Worm (Caenorhabditis elegans) whole organism, dauer: ENCODE data around the gene sdz-19.

Experiments used
- unc-62 ChIP-seq: sonication (generic microtip); optimal IDR thresholded peaks from 2 replicates; lab custom pipeline; 2017; ENCODE audit warnings: missing biosample characterization, missing genetic modification reagents, missing genetic modification characterization

sdz-19 gene

DNA sequence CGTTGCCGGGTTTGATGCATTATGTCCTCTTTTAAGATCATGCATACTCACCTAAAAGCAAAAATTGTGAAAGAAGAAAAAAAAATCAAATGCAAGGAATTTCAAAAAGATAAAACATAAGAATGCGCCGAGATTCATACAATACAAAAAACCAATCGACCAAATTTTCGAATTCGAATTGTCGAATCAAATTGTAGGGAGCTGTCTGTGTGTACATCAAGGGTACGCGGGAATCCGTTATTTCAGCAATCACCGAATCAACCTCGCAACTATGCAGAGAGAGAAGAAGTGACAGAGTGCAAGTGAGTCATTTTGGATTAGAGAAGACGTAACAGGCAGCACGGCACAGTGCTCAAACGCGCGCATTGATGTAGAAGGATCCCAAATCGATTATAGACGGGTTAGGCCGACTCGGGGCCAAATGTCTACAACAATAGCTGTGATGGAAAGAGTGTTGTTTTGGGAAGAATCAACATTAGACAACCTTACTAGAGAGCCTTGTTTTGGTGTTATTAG lies at the start of gene sdz-19:
Gene sdz-19, minus strand, starts transcription at position 51 of the 516 bp plus-strand sequence.
- TF ChIP-seq unc-62 (GFP tag; lab: Kevin White, UChicago) = no peak

DNA sequence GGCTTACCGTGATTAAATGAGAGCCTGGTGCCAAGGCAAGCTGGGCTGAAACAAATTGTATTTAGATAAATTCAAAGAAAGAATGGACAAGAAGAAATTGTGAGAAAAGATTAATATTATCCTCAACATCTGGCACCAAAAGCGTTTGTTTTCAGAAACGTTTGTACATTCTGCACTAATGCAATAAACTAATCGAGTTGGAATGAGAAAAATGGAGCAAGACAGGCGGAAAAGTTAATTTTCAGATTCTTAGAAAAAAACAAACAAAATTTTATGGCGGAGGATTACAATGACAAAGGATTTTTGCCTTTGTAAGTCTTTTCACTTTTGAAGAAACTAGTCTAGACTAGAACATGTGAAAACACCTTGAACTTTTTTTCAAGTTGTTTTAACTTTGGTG lies 48.5 kb upstream of the sdz-19 start, which contains the start of gene npr-4:
Gene npr-4, minus strand, starts transcription at position 52 of the 400 bp plus-strand sequence.
- no peak for TF ChIP-seq unc-62 (GFP tag; lab: Kevin White, UChicago)

DNA sequence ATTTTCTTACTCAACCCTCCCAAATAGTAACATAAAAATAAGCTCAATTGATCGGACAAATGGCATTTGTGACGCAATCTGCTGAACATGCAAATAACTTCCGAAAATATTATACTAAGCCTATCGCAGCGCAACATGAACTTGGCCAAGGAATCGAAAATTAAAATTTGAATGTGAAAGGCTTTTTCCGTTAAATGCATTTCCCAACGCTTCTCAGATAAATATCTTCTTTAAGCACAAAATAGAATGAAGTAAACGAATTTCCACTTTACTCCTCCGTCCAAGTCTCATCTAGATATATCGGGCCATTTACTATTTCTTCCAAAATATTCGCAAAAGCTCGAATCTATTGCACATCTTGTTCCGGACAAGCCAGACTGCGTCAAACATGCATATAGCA lies 45.9 kb upstream of the sdz-19 start:
- TF ChIP-seq unc-62 (GFP tag; lab: Kevin White, UChicago) = no peak

DNA sequence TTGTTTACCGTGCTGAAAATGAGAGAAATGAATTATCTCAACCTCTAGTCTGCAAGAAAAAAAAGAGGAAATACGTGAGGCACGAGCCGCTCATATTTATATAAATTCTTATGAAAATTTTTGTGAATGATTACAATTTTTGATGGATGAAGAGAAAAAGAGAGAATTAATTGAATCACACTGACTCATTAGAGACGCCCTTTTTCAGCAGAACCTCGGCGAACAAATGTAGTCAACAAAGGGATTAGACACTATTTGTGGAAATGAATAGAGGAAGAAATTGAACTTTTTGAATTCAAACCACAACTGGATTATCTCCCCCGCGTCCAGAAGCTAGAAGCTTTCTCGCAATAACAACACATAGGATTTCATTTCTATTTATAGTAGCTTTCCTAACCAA lies 43.7 kb upstream of the sdz-19 start:
- TF ChIP-seq unc-62 (GFP tag; lab: Kevin White, UChicago) = no peak

DNA sequence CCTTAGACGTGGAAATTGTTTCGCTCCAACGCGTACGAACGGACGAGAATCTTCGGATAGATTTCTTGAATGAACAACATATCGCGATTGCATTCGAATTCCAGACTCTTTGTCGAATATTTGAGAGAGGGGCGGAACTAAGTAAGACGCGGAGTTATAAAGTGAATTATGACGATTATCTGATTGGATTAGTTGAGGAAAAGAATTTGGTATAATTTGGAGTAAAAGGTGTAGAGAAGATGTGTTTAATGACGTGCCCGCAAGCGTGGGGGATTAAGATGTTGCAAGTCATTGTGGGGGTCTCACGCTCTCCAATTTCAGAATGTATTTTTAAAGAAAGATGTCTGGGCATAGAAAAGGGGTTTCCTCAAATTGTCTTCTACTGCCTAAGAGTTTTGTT lies 42.0 kb upstream of the sdz-19 start:
- no peak for TF ChIP-seq unc-62 (GFP tag; lab: Kevin White, UChicago)

DNA sequence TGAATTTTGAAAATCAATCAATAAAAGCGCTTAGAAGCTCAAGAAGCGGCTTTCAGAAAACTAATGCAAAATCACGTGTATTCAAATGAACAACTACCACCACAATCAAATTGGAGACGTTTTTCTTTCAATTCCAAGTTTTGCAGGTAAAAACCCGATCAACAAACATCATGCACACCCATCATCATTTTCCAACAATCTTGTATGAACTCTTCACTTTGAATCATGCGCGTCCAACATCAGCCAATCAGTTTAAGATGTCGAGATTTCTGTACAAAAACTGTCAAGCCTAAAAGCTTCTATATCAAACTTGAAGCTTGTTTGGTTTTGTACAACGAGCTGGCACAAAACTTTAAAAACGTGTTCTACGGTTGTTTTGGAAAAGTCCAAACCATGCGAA lies 35.7 kb upstream of the sdz-19 start:
- TF ChIP-seq unc-62 (GFP tag; lab: Kevin White, UChicago) = no peak

DNA sequence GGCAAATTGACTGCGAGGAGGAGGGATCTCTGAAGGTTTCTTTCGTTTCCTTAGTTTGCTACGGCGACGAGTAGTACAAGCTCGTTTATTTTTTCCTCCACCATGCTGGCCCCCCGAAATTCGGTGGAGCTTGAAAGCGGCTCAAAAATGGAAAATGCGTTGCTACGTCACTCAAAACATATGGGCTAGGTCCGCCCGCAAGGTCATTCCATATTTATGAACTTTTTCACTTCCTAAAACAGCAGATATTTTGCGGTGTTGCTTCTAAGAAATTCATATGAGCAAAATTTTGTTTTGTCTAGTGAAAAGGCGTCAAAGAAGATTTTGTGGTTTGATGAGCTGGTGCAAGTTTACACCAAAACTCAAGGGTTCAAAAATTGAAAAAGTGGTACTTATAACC lies 31.3 kb upstream of the sdz-19 start:
- no peak for TF ChIP-seq unc-62 (GFP tag; lab: Kevin White, UChicago)

DNA sequence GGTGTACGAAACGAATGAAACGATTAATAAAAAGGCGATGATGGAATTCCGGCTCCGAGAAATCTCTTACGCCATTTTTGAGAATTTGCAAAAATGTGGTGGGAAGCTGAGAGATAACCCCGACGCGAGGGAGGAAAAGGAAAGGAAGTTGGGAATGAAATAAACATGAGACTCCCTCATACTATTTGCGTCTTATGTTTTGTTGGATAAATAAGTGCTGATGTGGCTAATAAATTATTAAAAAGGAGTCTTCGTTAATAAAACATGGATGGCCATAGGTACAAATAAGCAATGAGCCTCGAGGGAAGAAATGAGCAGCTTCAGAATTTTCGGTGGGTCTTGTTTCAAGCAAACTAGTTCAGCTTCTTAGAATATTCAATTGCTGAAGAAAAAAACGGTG lies 29.3 kb upstream of the sdz-19 start:
- TF ChIP-seq unc-62 (GFP tag; lab: Kevin White, UChicago) = no peak

DNA sequence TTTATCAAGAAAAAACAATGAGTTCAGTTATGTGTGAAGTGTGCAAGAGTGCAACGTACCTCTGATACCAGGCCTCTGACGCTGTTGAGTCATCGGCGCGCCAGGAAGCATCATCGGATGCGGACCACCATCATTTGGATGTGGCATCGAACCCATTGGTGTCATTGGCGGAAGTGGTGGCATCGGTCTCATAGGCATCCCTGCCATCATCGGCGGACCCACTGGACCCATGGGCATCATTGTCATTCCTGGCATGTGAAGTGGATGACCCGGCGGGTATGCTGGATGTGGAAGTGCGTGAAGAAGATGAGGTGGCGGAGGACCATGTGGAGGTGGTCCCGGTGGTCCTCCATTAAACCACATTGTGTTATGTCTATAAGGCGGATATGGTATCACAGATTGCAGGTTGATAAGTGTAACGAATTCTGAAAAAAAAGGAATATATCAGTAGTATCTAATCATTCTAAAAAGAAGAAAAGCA lies 22.3 kb upstream of the sdz-19 start, which contains the start of gene scd-1:
Gene scd-1, minus strand, starts transcription at position 431 of the 481 bp plus-strand sequence.
- TF ChIP-seq unc-62 (GFP tag; lab: Kevin White, UChicago) = no peak

DNA sequence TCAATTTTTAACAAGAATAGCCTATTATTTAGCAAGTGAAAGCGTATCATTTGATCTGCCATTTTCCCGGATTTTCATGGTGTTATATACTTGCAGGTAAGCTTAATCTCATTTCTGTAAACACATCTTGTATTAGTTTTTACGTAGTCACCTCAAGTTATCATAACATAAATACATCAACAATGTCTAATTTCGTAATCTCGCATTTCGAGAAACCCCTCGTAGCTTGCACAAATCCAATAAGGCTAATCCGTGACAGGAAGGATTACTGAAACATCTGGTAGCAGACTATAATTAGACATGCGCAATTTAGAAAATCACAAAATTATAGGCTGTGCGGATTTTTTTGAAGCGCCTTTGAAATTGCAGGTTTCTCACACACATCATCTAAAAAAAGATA lies 21.4 kb upstream of the sdz-19 start:
- no peak for TF ChIP-seq unc-62 (GFP tag; lab: Kevin White, UChicago)

DNA sequence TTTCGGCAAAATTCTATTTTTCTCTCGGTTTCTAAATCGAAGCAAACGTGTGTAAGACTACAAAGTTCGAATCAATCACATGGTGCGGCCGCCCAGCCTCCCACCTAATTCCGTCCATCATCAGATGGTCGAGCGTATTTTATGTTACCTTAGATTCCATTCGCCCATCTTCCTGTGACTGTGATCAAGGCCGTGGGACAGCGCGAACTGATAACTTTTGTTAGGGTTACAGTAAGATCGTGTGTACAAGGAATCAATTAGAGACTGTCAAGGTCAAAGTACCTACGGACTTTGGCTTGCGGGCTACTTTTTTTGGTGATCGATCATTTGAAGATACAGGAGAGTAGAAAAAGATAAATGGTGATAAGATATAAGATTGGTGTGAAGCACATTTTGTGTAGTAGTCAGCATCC lies 19.9 kb upstream of the sdz-19 start:
- TF ChIP-seq unc-62 (GFP tag; lab: Kevin White, UChicago) = no peak

DNA sequence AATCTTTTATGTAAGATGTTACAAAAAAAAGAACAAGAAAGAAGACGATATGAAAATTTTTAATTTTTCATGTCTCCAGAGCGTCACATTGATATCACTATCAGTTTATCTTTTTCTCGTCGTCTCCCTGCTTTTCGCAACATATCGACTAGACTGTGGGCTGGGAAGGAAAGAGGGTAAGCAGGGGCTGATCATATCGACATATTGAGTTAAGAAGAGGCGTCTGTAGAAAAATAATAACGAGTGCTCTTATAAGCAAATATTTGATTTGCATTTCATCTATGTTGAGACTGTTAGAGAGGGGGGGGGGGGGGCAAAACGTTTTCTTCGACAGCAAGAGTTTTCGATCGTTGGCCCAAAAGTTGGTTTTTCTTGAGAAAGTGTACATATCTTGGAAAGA lies 15.8 kb upstream of the sdz-19 start:
- no peak for TF ChIP-seq unc-62 (GFP tag; lab: Kevin White, UChicago)

DNA sequence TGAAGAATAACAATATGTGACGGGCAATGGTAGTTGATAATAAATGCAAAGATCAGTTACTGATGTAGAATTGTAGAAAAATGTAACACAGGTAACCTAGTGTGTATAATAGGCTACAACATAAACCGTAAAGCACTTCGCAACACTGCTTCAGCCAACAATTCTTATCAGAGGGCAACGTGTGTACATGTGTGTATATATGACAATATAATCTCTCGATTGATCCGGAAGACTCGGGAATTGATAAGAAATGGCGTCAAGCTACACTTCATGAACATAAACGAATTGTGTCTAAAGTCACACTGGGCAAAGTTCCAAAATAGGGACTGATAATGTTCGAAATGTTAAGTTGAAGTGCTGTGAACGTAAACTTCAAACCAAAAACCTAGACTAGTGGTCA lies 15.3 kb upstream of the sdz-19 start:
- no peak for TF ChIP-seq unc-62 (GFP tag; lab: Kevin White, UChicago)

DNA sequence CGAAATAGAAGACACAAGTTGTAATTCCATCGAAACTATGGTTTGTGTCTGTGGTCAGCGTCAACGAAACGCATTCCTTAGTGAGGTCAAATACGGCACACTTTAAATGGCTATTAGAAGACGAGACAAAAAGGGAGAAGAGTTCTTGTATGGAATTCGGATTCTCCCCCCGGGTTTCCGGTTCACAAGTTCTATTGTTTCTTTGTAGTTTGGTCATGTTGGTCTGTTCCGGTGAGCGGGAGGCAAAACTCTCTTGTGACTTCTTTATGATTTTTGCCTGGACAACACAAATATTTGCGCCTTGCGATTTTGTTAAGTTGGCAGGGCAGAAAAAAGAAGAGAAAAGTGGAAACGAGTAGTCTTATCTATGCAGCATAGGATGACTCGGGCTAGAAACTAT lies 14.7 kb upstream of the sdz-19 start:
- TF ChIP-seq unc-62 (GFP tag; lab: Kevin White, UChicago) = no peak

DNA sequence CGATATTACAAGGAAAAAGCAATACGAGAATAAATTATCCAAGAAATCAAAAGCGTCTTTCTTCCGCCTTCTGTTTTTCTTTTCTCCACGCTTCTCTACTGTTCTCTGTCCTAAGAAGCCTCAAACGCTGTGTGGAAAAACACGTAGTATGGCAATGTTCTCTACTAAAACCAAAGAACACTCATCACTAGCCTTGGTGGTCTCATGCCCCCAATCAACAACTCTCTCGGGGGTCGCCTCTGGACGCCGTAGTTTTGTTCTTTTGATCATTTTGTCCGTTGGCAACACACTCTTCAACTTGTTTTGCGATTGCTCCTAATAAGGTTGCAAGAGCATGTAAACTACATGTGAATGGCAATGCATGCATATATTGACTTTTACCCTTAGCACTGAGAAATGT lies 14.2 kb upstream of the sdz-19 start:
- TF ChIP-seq unc-62 (GFP tag; lab: Kevin White, UChicago) = no peak

DNA sequence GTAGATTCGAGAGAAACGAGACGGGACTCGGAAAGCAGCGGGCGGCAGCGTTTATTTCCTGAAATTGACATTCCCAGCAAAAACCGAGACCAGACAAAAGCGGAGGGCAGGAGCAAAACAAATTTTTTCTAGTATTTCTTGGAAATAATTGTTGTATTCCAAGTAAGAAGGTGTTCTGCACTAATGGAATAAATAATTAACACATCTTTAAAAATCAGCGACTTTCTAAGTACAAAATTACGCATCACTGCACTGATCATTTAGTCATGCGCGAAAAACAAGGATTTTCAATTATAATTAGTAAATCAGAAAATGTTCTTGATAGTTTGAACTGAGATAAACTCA lies 13.3 kb upstream of the sdz-19 start:
- no peak for TF ChIP-seq unc-62 (GFP tag; lab: Kevin White, UChicago)

DNA sequence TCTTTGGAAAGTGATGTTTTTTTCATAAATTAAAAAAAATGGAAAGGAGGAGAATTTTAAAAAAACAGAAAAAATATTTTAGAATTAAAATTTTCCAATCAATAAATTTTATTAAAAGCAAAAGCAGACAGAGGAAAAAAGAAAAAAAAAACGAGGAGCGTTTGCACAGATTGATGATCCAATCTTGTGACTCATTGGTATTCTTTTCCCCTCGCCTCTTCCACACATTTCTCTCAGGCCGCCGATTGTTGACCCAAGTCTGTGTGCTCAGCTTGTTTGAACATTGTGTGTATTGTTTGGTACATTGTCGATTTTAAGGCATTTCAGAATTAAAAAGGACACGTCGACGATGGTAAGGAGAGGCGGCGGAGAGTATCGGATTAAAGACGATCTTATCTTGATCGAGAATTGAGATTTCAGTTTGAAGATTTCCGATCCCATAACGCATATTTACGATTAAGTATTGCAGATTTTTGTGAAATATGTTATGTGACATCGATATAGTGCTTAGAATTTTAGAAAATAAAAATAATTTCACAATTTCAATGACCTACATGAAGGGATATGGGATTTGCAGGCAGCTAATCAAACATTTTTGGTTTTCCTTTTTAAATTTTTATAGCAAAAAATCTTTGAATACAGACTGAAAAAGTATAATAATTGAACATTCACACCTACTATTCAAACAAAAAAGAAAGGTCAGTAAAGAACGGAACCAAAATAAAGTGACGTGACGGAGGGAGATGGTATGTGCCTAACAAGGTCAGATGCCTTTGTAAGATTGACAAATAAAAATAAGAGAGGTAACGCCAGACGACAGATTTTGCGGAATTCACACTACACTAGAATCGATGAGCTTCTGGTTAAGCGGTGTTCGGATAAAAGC lies 12.7 kb upstream of the sdz-19 start:
- no peak for TF ChIP-seq unc-62 (GFP tag; lab: Kevin White, UChicago)
